Fruit fly (Drosophila melanogaster): Measurements from ENCODE around the gene Ipp.

Gene Ipp

DNA sequence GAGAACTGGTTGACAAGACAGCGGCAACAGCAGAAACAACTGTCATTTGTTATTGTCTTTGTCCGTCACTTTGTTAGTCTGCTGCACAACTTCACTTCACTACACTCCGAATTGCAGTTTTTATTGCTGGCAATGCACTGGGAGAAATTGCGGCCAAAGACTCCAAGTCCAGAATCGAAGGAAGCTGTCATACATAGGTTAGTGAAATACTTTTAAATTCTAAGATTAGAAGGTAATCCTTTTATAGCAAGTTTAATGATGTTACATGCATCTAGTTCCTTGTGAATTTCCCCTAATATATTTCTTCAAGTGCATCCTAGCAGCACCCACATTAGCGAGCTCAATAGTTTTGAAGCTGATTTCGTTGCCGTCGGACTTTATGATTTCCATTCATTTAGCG is 50.3 kb downstream of the Ipp start:
- TF ChIP-seq dsf (GFP tag; optimal IDR thresholded peaks at IDR 0.05; ENCODE audit: borderline replicate concordance) (no peak), usp (GFP tag; optimal IDR thresholded peaks at IDR 0.05) (no peak), HLH106 (tag; optimal IDR thresholded peaks at IDR 0.05) (peak; percentile 8), fru (GFP tag; optimal IDR thresholded peaks at IDR 0.05) (peak; percentile 50), GATAd (GFP tag; optimal IDR thresholded peaks at IDR 0.05) (no peak), h (GFP tag; optimal IDR thresholded peaks at IDR 0.05) (peak; percentile 27), sage (GFP tag; optimal IDR thresholded peaks at IDR 0.05) (no peak), Rel (GFP tag; optimal IDR thresholded peaks at IDR 0.05) (no peak), Rel (tag; optimal IDR thresholded peaks at IDR 0.05) (no peak), Vsx2 (GFP tag; optimal IDR thresholded peaks at IDR 0.05; ENCODE audit: partially characterized antibody) (no peak), rgr (GFP tag; optimal IDR thresholded peaks at IDR 0.05) (peak; percentile 26), Hr78 (GFP tag; optimal IDR thresholded peaks at IDR 0.05) (no peak), Myc (optimal IDR thresholded peaks at IDR 0.05) (no peak), N (GFP tag; optimal IDR thresholded peaks at IDR 0.05) (no peak), Abd-B (GFP tag; optimal IDR thresholded peaks at IDR 0.05) (no peak), Dif (GFP tag; optimal IDR thresholded peaks at IDR 0.05; ENCODE audit: partially characterized antibody) (no peak), woc (GFP tag; optimal IDR thresholded peaks at IDR 0.05) (no peak), dmrt93B (GFP tag; optimal IDR thresholded peaks at IDR 0.05) (peak; percentile 24), Sp1 (GFP tag; optimal IDR thresholded peaks at IDR 0.05) (peak; percentile 13), CG32264 (GFP tag; optimal IDR thresholded peaks at IDR 0.05) (no peak), tai (GFP tag; optimal IDR thresholded peaks at IDR 0.05) (no peak), br (GFP tag; optimal IDR thresholded peaks at IDR 0.05) (no peak), Hnf4 (GFP tag; optimal IDR thresholded peaks at IDR 0.05) (no peak), pan (optimal IDR thresholded peaks at IDR 0.05) (no peak), ey (GFP tag; optimal IDR thresholded peaks at IDR 0.05) (peak; percentile 33), psq (GFP tag; optimal IDR thresholded peaks at IDR 0.05) (peak; percentile 9), Mio (GFP tag; optimal IDR thresholded peaks at IDR 0.05) (no peak), CrebA (GFP tag; optimal IDR thresholded peaks at IDR 0.05; ENCODE audit: borderline replicate concordance) (no peak), Hr83 (GFP tag; optimal IDR thresholded peaks at IDR 0.05; ENCODE audit: poor library complexity, severe bottlenecking) (no peak), foxo (GFP tag; optimal IDR thresholded peaks at IDR 0.05) (peak in 1 of 2 experiments; percentile 54), dl (GFP tag; optimal IDR thresholded peaks at IDR 0.05; ENCODE audit: insufficient read depth in 1 of 2, partially characterized antibody in 2 of 2) (no peak), Jra (GFP tag; optimal IDR thresholded peaks at IDR 0.05) (no peak), CG9705 (GFP tag; optimal IDR thresholded peaks at IDR 0.05) (no peak), Dfd (GFP tag; optimal IDR thresholded peaks at IDR 0.05) (no peak), sv (GFP tag; optimal IDR thresholded peaks at IDR 0.05) (no peak), lola (GFP tag; optimal IDR thresholded peaks at IDR 0.05) (no peak), OdsH (GFP tag; optimal IDR thresholded peaks at IDR 0.05) (no peak), jim (GFP tag; optimal IDR thresholded peaks at IDR 0.05) (no peak), brk (GFP tag; optimal IDR thresholded peaks at IDR 0.05) (no peak)

DNA sequence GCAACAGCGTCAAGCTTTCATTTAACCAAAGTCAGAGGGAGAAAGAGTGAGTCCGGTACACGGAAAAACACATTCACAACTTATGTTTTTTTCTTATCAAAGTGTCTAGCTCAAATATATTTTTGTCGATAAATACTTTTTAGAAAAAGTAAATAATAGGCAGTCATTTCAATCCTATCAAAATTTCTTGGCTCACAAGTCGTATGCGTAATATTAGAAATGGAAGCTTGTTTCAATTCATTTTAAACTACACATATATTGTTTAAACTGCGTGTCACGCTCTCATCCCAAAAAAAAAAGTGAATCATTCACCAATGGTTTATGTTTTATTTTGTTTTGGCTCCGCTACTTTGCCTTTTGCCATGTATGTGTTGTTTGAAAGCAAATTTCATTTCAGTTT is 51.1 kb downstream of the Ipp start:
- TF ChIP-seq Hnf4 (GFP tag; optimal IDR thresholded peaks at IDR 0.05) (no peak), tai (GFP tag; optimal IDR thresholded peaks at IDR 0.05) (peak; percentile 23), Vsx2 (GFP tag; optimal IDR thresholded peaks at IDR 0.05; ENCODE audit: partially characterized antibody) (no peak), HLH106 (tag; optimal IDR thresholded peaks at IDR 0.05) (no peak)
